Fruit fly (Drosophila melanogaster) whole organism, embryonic: ENCODE results near the gene CG10338.

Experiments
- BEAF-32 ChIP-seq: fragments of 200-800 bp; sonication (Bioruptor generic); optimal IDR thresholded peaks from 3 replicates; lab custom pipeline; 2017; ENCODE audit warnings: missing biosample characterization, missing genetic modification characterization, mild to moderate bottlenecking, moderate library complexity, missing genetic modification reagents
- Bdp1 ChIP-seq: fragments of 200-800 bp; sonication (Bioruptor generic); optimal IDR thresholded peaks from 3 replicates; lab custom pipeline; 2016; ENCODE audit warnings: missing biosample characterization, missing genetic modification characterization
- C15 ChIP-seq: fragments of 200-800 bp; sonication (Bioruptor generic); IDR thresholded peaks from 3 replicates; pipeline ENCODE4 v1.3.6; 2022; ENCODE audit warnings: missing biosample characterization, missing genetic modification characterization
- CG10565 ChIP-seq: fragments of 200-800 bp; sonication (Bioruptor generic); optimal IDR thresholded peaks from 3 replicates; lab custom pipeline; 2016; ENCODE audit warnings: missing biosample characterization, mild to moderate bottlenecking, missing genetic modification characterization
- CG11560 ChIP-seq: fragments of 200-800 bp; sonication (Bioruptor generic); IDR thresholded peaks from 3 replicates; pipeline ENCODE4 v1.3.6; 2022; ENCODE audit warnings: missing biosample characterization, missing genetic modification characterization
- CG12155 ChIP-seq: fragments of 200-800 bp; sonication (Bioruptor generic); optimal IDR thresholded peaks from 3 replicates; lab custom pipeline; 2016; ENCODE audit warnings: missing biosample characterization, missing genetic modification characterization
- CG12219 ChIP-seq: fragments of 200-800 bp; sonication (Bioruptor generic); optimal IDR thresholded peaks from 3 replicates; lab custom pipeline; 2018; ENCODE audit warnings: missing biosample characterization, mild to moderate bottlenecking, missing genetic modification characterization
- CG13424 ChIP-seq: fragments of 200-800 bp; sonication (Bioruptor generic); optimal IDR thresholded peaks from 2 replicates; lab custom pipeline; 2019; ENCODE audit warnings: missing biosample characterization, mild to moderate bottlenecking, missing genetic modification characterization, moderate library complexity
- CG14965 ChIP-seq: fragments of 200-800 bp; sonication (Bioruptor generic); optimal IDR thresholded peaks from 2 replicates; lab custom pipeline; 2016; ENCODE audit warnings: missing biosample characterization, missing genetic modification characterization, borderline replicate concordance
- CG15011 ChIP-seq: fragments of 200-800 bp; sonication (Bioruptor generic); optimal IDR thresholded peaks from 3 replicates; lab custom pipeline; 2018; ENCODE audit warnings: missing biosample characterization, mild to moderate bottlenecking, missing genetic modification characterization
- CG17186 ChIP-seq: fragments of 200-800 bp; sonication (Bioruptor generic); optimal IDR thresholded peaks from 3 replicates; lab custom pipeline; 2017; ENCODE audit warnings: missing biosample characterization, missing genetic modification reagents, missing genetic modification characterization
- CG17568 ChIP-seq: fragments of 200-800 bp; sonication (Bioruptor generic); optimal IDR thresholded peaks from 2 replicates; lab custom pipeline; 2018; ENCODE audit warnings: missing biosample characterization, mild to moderate bottlenecking, missing genetic modification characterization, moderate library complexity
- CG17612 ChIP-seq: fragments of 200-800 bp; sonication (Bioruptor generic); IDR thresholded peaks from 2 replicates; pipeline ENCODE4 v1.3.6; 2022; ENCODE audit warnings: missing biosample characterization, missing genetic modification characterization
- CG1832 ChIP-seq: fragments of 200-800 bp; sonication (Bioruptor generic); optimal IDR thresholded peaks from 2 replicates; lab custom pipeline; 2017; ENCODE audit warnings: missing biosample characterization, mild to moderate bottlenecking, missing genetic modification characterization, inconsistent platforms
- CG2129 ChIP-seq: fragments of 200-800 bp; sonication (Bioruptor generic); IDR thresholded peaks from 2 replicates; pipeline ENCODE4 v1.3.6; 2022; ENCODE audit warnings: missing biosample characterization, missing genetic modification characterization; ENCODE audit not compliant: partially characterized antibody
- CG32532 ChIP-seq: fragments of 200-800 bp; sonication (Bioruptor generic); IDR thresholded peaks from 2 replicates; pipeline ENCODE4 v1.3.6; 2022; ENCODE audit warnings: missing biosample characterization, missing genetic modification characterization
- CG33213 ChIP-seq: fragments of 200-800 bp; sonication (Bioruptor generic); optimal IDR thresholded peaks from 3 replicates; lab custom pipeline; 2016; ENCODE audit warnings: missing biosample characterization, missing genetic modification characterization
- CG3847 ChIP-seq: fragments of 200-800 bp; sonication (Bioruptor generic); IDR thresholded peaks from 2 replicates; pipeline ENCODE4 v1.3.6; 2022; ENCODE audit warnings: missing biosample characterization, missing genetic modification characterization
- CG42726 ChIP-seq: fragments of 200-800 bp; sonication (Bioruptor generic); IDR thresholded peaks from 2 replicates; pipeline ENCODE4 v1.3.6; 2022; ENCODE audit warnings: missing biosample characterization, missing genetic modification characterization; ENCODE audit not compliant: partially characterized antibody
- CG7987 ChIP-seq: fragments of 200-800 bp; sonication (Bioruptor generic); optimal IDR thresholded peaks from 2 replicates; lab custom pipeline; 2018; ENCODE audit warnings: missing biosample characterization, mild to moderate bottlenecking, missing genetic modification characterization, moderate library complexity
- CG9817 ChIP-seq: fragments of 200-800 bp; sonication (Bioruptor generic); optimal IDR thresholded peaks from 2 replicates; lab custom pipeline; 2018; ENCODE audit warnings: missing biosample characterization, mild to moderate bottlenecking, missing genetic modification characterization, moderate library complexity
- D19A ChIP-seq: fragments of 200-800 bp; optimal IDR thresholded peaks from 3 replicates; lab custom pipeline; 2019; ENCODE audit warnings: missing biosample characterization, mild to moderate bottlenecking, missing genetic modification characterization, moderate library complexity
- Doc2 ChIP-seq: fragments of 200-800 bp; sonication (Bioruptor generic); IDR thresholded peaks from 2 replicates; pipeline ENCODE4 v1.3.6; 2022; ENCODE audit warnings: missing biosample characterization, missing genetic modification characterization
- Dp ChIP-seq: fragments of 200-800 bp; sonication (Bioruptor generic); optimal IDR thresholded peaks from 2 replicates; lab custom pipeline; 2018; ENCODE audit warnings: missing biosample characterization, mild to moderate bottlenecking, missing genetic modification characterization, moderate library complexity
- Drgx ChIP-seq: fragments of 200-800 bp; sonication (Bioruptor generic); IDR thresholded peaks from 2 replicates; pipeline ENCODE4 v1.3.6; 2022; ENCODE audit warnings: missing biosample characterization, missing genetic modification characterization
- Eip74EF ChIP-seq, 2 experiments: fragments of 200-800 bp in 1 of 2; fragments of >200 bp in 1 of 2; sonication (Bioruptor generic) in 1 of 2; optimal IDR thresholded peaks; 2 replicates each; lab custom pipeline; 2017 to 2019; ENCODE audit warnings: missing biosample characterization in 2 of 2, missing genetic modification characterization in 2 of 2, mild to moderate bottlenecking in 1 of 2, moderate library complexity in 1 of 2
- Gsc ChIP-seq: fragments of 200-800 bp; sonication (Bioruptor generic); IDR thresholded peaks from 2 replicates; pipeline ENCODE4 v1.3.6; 2022; ENCODE audit warnings: missing biosample characterization, missing genetic modification characterization
- HLH4C ChIP-seq: fragments of 200-800 bp; sonication (Bioruptor generic); IDR thresholded peaks from 3 replicates; pipeline ENCODE4 v1.3.6; 2022; ENCODE audit warnings: missing biosample characterization, missing genetic modification characterization; ENCODE audit not compliant: partially characterized antibody
- HLH54F ChIP-seq: fragments of 200-800 bp; sonication (Bioruptor generic); optimal IDR thresholded peaks from 3 replicates; lab custom pipeline; 2016; ENCODE audit warnings: missing biosample characterization, missing genetic modification characterization
- Hey ChIP-seq: fragments of 200-800 bp; sonication (Bioruptor generic); optimal IDR thresholded peaks from 3 replicates; lab custom pipeline; 2018; ENCODE audit warnings: missing biosample characterization, mild to moderate bottlenecking, missing genetic modification characterization
- Mad ChIP-seq: fragments of 200-800 bp; sonication (Bioruptor generic); optimal IDR thresholded peaks from 2 replicates; lab custom pipeline; 2016; ENCODE audit warnings: missing biosample characterization, missing genetic modification characterization
- Myb ChIP-seq: fragments of 200-800 bp; sonication (Bioruptor generic); optimal IDR thresholded peaks from 2 replicates; lab custom pipeline; 2016; ENCODE audit warnings: missing biosample characterization, missing genetic modification characterization
- Oli ChIP-seq: fragments of 200-800 bp; sonication (Bioruptor generic); optimal IDR thresholded peaks from 2 replicates; lab custom pipeline; 2018; ENCODE audit warnings: missing biosample characterization, mild to moderate bottlenecking, missing genetic modification characterization, moderate library complexity
- Rx ChIP-seq: fragments of 200-800 bp; sonication (Bioruptor generic); IDR thresholded peaks from 2 replicates; pipeline ENCODE4 v1.3.6; 2022; ENCODE audit warnings: missing biosample characterization, missing genetic modification characterization
- Sry-β ChIP-seq: fragments of 200-800 bp; sonication (Bioruptor generic); optimal IDR thresholded peaks from 2 replicates; lab custom pipeline; 2018; ENCODE audit warnings: missing biosample characterization, mild to moderate bottlenecking, missing genetic modification characterization, moderate library complexity
- Taf1 ChIP-seq: fragments of 200-800 bp; sonication (Bioruptor generic); IDR thresholded peaks from 2 replicates; pipeline ENCODE4 v1.3.6; 2022; ENCODE audit warnings: missing biosample characterization, missing genetic modification characterization
- amos ChIP-seq: fragments of 200-800 bp; sonication (Bioruptor generic); IDR thresholded peaks from 2 replicates; pipeline ENCODE4 v1.3.6; 2022; ENCODE audit warnings: missing biosample characterization, missing genetic modification characterization; ENCODE audit not compliant: partially characterized antibody
- bigmax ChIP-seq: fragments of 200-800 bp; sonication (Bioruptor generic); optimal IDR thresholded peaks from 2 replicates; lab custom pipeline; 2018; ENCODE audit warnings: missing biosample characterization, mild to moderate bottlenecking, missing genetic modification characterization
- crp ChIP-seq, 2 experiments: fragments of 200-800 bp; sonication (Bioruptor generic); optimal IDR thresholded peaks; 2 replicates in 1 of 2; 3 replicates in 1 of 2; lab custom pipeline; 2017; ENCODE audit warnings: missing biosample characterization in 2 of 2, missing genetic modification characterization in 2 of 2, mild to moderate bottlenecking in 1 of 2, moderate library complexity in 1 of 2
- ewg ChIP-seq: fragments of 200-800 bp; sonication (Bioruptor generic); optimal IDR thresholded peaks from 3 replicates; lab custom pipeline; 2017; ENCODE audit warnings: mild to moderate bottlenecking, missing biosample characterization, missing genetic modification reagents, missing genetic modification characterization
- eyg ChIP-seq: fragments of 200-800 bp; sonication (Bioruptor generic); optimal IDR thresholded peaks from 3 replicates; lab custom pipeline; 2016; ENCODE audit warnings: missing biosample characterization, missing genetic modification characterization
- grn ChIP-seq: fragments of 200-800 bp; sonication (Bioruptor generic); optimal IDR thresholded peaks from 3 replicates; lab custom pipeline; 2017; ENCODE audit warnings: missing biosample characterization, missing genetic modification characterization
- her ChIP-seq: fragments of 200-800 bp; sonication (Bioruptor generic); optimal IDR thresholded peaks from 2 replicates; lab custom pipeline; 2016; ENCODE audit warnings: missing biosample characterization, missing genetic modification characterization
- jing ChIP-seq: fragments of 200-800 bp; sonication (Bioruptor generic); optimal IDR thresholded peaks from 2 replicates; lab custom pipeline; 2018; ENCODE audit warnings: missing biosample characterization, mild to moderate bottlenecking, missing genetic modification characterization
- nau ChIP-seq: fragments of 200-800 bp; sonication (Bioruptor generic); optimal IDR thresholded peaks from 3 replicates; lab custom pipeline; 2017; ENCODE audit warnings: missing biosample characterization, mild to moderate bottlenecking, missing genetic modification characterization, missing genetic modification reagents
- pho ChIP-seq: fragments of 200-800 bp; sonication (Bioruptor generic); optimal IDR thresholded peaks from 2 replicates; lab custom pipeline; 2016; ENCODE audit warnings: missing biosample characterization, missing genetic modification characterization
- prd ChIP-seq, 3 experiments: fragments of >200 bp in 2 of 3; fragments of 200-800 bp in 1 of 3; sonication (Bioruptor generic) in 1 of 3; optimal IDR thresholded peaks in 2 of 3; IDR thresholded peaks in 1 of 3; 2 replicates in 2 of 3; 3 replicates in 1 of 3; pipeline versions ENCODE4 v1.3.6 to Lab custom; 2017 to 2022; ENCODE audit warnings: missing biosample characterization in 1 of 3, missing genetic modification characterization in 1 of 3
- sisA ChIP-seq: fragments of 200-800 bp; sonication (Bioruptor generic); IDR thresholded peaks from 2 replicates; pipeline ENCODE4 v1.3.6; 2022; ENCODE audit warnings: missing biosample characterization, missing genetic modification characterization
- trem ChIP-seq: fragments of 200-800 bp; optimal IDR thresholded peaks from 3 replicates; lab custom pipeline; 2019; ENCODE audit warnings: missing biosample characterization, mild to moderate bottlenecking, missing genetic modification characterization, moderate library complexity

Gene CG10338

DNA sequence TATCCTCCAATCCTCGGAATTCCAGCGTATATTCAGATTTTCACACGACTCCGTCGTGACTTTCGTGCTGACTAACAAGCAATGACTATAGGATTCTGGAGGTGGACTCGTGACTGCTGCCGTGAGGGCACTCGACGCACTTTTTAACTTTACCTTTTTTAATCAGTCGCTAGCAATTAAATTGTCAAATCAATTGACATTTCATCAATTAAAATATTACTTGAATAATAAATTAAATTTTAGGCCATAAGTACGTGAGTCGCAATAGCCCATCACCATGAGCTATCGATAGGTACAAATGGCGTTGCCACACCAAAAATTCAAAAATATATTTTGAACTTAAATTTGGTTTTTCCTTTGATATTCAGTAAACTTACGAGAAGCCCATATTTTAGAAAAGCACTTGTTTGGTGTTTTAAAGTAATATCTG is 10.2 kb downstream of the CG10338 start, which contains the start of gene Jwa (continued):
- TF ChIP-seq Rx (GFP tag; lab: Robert Waterston, UW): peak; percentile 81
- peak; percentile 72 for TF ChIP-seq Gsc (GFP tag; lab: Robert Waterston, UW)
- TF ChIP-seq CG33213: peak; percentile 87
- TF ChIP-seq CG32532 (GFP tag; lab: Robert Waterston, UW): peak; percentile 92
- peak in 1 of 2 experiments; percentile 52 for TF ChIP-seq crp (GFP tag; optimal IDR thresholded peaks at IDR 0.05; lab: Kevin White, UChicago)
- peak; percentile 83 for TF ChIP-seq Dp (GFP tag; lab: Kevin White, UChicago)
- TF ChIP-seq C15: peak; percentile 87
- TF ChIP-seq CG10565 (GFP tag; lab: Kevin White, UChicago): peak; percentile 52
- TF ChIP-seq trem (tag; lab: Kevin White, UChicago): peak; percentile 79
- peak; percentile 84 for TF ChIP-seq ewg (GFP tag; lab: Kevin White, UChicago)
- TF ChIP-seq CG3847 (GFP tag; lab: Robert Waterston, UW): peak; percentile 96
- peak; percentile 93 for TF ChIP-seq Mad (GFP tag; lab: Kevin White, UChicago)
- TF ChIP-seq D19A (tag; lab: Kevin White, UChicago): peak; percentile 59
- peak; percentile 61 for TF ChIP-seq CG7987 (GFP tag; lab: Kevin White, UChicago)
- peak; percentile 97 for TF ChIP-seq CG12155 (GFP tag; lab: Kevin White, UChicago)
- peak; percentile 40 for TF ChIP-seq grn
- peak; percentile 71; the same call in 2 of the 3 replicates for TF ChIP-seq CG11560 (tag; lab: Robert Waterston, UW)
- TF ChIP-seq Eip74EF (GFP tag; optimal IDR thresholded peaks at IDR 0.05; lab: Kevin White, UChicago): peak in 1 of 2 experiments; percentile 46
- no peak for TF ChIP-seq prd (optimal IDR thresholded peaks at IDR 0.05; lab: Kevin White, UChicago)
- TF ChIP-seq prd (GFP tag; IDR thresholded peaks at IDR 0.05; lab: Robert Waterston, UW): peak; percentile 95
- TF ChIP-seq CG17568: peak; percentile 91
- peak; percentile 51; the same call in 1 of the 2 replicates for TF ChIP-seq Doc2 (GFP tag; lab: Robert Waterston, UW)
- peak; percentile 61 for TF ChIP-seq her (GFP tag; lab: Kevin White, UChicago)
- TF ChIP-seq Taf1 (GFP tag; lab: Robert Waterston, UW): peak; percentile 88
- TF ChIP-seq HLH54F (GFP tag; lab: Kevin White, UChicago): peak; percentile 96
- TF ChIP-seq CG13424 (tag; lab: Kevin White, UChicago): peak; percentile 97
- TF ChIP-seq CG17612 (GFP tag; lab: Robert Waterston, UW): peak; percentile 83
- peak; percentile 96 for TF ChIP-seq sisA (GFP tag; lab: Robert Waterston, UW)
- peak; percentile 98 for TF ChIP-seq BEAF-32
- peak; percentile 99 for TF ChIP-seq CG2129
- no peak for TF ChIP-seq Sry-β (GFP tag; lab: Kevin White, UChicago)
- TF ChIP-seq Bdp1: peak; percentile 91
- TF ChIP-seq Myb (GFP tag; lab: Kevin White, UChicago): peak; percentile 84
- TF ChIP-seq nau: no peak
- TF ChIP-seq Oli: peak; percentile 91
- no peak for TF ChIP-seq bigmax (GFP tag; lab: Kevin White, UChicago)
- TF ChIP-seq CG9817 (tag; lab: Kevin White, UChicago): peak; percentile 94
- TF ChIP-seq CG14965: no peak
- TF ChIP-seq Hey: peak; percentile 65
- peak; percentile 91 for TF ChIP-seq CG42726 (GFP tag; lab: Robert Waterston, UW)
- peak; percentile 36 for TF ChIP-seq CG17186 (GFP tag; lab: Kevin White, UChicago)
- peak; percentile 86 for TF ChIP-seq CG12219 (GFP tag; lab: Kevin White, UChicago)
- no peak for TF ChIP-seq CG15011 (GFP tag; lab: Kevin White, UChicago)
- peak; percentile 93 for TF ChIP-seq pho (GFP tag; lab: Kevin White, UChicago)
- no peak for TF ChIP-seq CG1832 (GFP tag; lab: Kevin White, UChicago)
- TF ChIP-seq eyg: peak; percentile 73
- peak; percentile 97 for TF ChIP-seq amos
- TF ChIP-seq jing (GFP tag; lab: Kevin White, UChicago): peak; percentile 68
- TF ChIP-seq Drgx (GFP tag; lab: Robert Waterston, UW): peak; percentile 74
- peak; percentile 98 for TF ChIP-seq HLH4C (GFP tag; lab: Robert Waterston, UW)
